Fruit fly (Drosophila melanogaster) whole organism, embryonic: Measurements from ENCODE around the gene CG15332.

Source experiments
- Atf3 ChIP-seq: fragments of 200-800 bp; sonication (Bioruptor generic); optimal IDR thresholded peaks from 3 replicates; lab custom pipeline; 2016; ENCODE audit warnings: missing biosample characterization, missing genetic modification characterization
- Blimp-1 ChIP-seq: fragments of 200-800 bp; sonication (Bioruptor generic); optimal IDR thresholded peaks from 3 replicates; lab custom pipeline; 2018; ENCODE audit warnings: missing biosample characterization, missing genetic modification characterization, mild to moderate bottlenecking, moderate library complexity, missing genetic modification reagents
- CG10431 ChIP-seq: fragments of 200-800 bp; sonication (Bioruptor generic); optimal IDR thresholded peaks from 3 replicates; lab custom pipeline; 2018; ENCODE audit warnings: missing biosample characterization, mild to moderate bottlenecking, missing genetic modification characterization
- CG12104 ChIP-seq: fragments of 200-800 bp; sonication (Bioruptor generic); optimal IDR thresholded peaks from 3 replicates; lab custom pipeline; 2016; ENCODE audit warnings: missing biosample characterization, missing genetic modification characterization
- CG12769 ChIP-seq: fragments of 200-800 bp; sonication (Bioruptor generic); optimal IDR thresholded peaks from 2 replicates; lab custom pipeline; 2019; ENCODE audit warnings: missing biosample characterization, mild to moderate bottlenecking, missing genetic modification characterization, moderate library complexity
- CG13287 ChIP-seq: fragments of 200-800 bp; sonication (Bioruptor generic); IDR thresholded peaks from 2 replicates; pipeline ENCODE4 v1.3.6; 2022; ENCODE audit warnings: missing biosample characterization, missing genetic modification characterization; ENCODE audit not compliant: partially characterized antibody
- CG13424 ChIP-seq: fragments of 200-800 bp; sonication (Bioruptor generic); optimal IDR thresholded peaks from 2 replicates; lab custom pipeline; 2019; ENCODE audit warnings: missing biosample characterization, mild to moderate bottlenecking, missing genetic modification characterization, moderate library complexity
- CG15269 ChIP-seq: fragments of 200-800 bp; sonication (Bioruptor generic); optimal IDR thresholded peaks from 2 replicates; lab custom pipeline; 2018; ENCODE audit warnings: missing biosample characterization, mild to moderate bottlenecking, missing genetic modification characterization, moderate library complexity
- CG15601 ChIP-seq: fragments of 200-800 bp; sonication (Bioruptor generic); optimal IDR thresholded peaks from 3 replicates; lab custom pipeline; 2019; ENCODE audit warnings: missing biosample characterization, mild to moderate bottlenecking, missing genetic modification characterization, moderate library complexity
- CG17186 ChIP-seq: fragments of 200-800 bp; sonication (Bioruptor generic); optimal IDR thresholded peaks from 3 replicates; lab custom pipeline; 2017; ENCODE audit warnings: missing biosample characterization, missing genetic modification reagents, missing genetic modification characterization
- CG17361 ChIP-seq: fragments of 200-800 bp; sonication (Bioruptor generic); IDR thresholded peaks from 3 replicates; pipeline ENCODE4 v1.3.6; 2022; ENCODE audit warnings: missing biosample characterization, missing genetic modification characterization
- CG17912 ChIP-seq: fragments of 200-800 bp; sonication (Bioruptor generic); optimal IDR thresholded peaks from 2 replicates; lab custom pipeline; 2018; ENCODE audit warnings: missing biosample characterization, mild to moderate bottlenecking, missing genetic modification characterization
- CG18262 ChIP-seq: fragments of 200-800 bp; optimal IDR thresholded peaks from 3 replicates; lab custom pipeline; 2019; ENCODE audit warnings: missing biosample characterization, mild to moderate bottlenecking, missing genetic modification characterization, moderate library complexity
- CG18599 ChIP-seq: fragments of 200-800 bp; sonication (Bioruptor generic); optimal IDR thresholded peaks from 3 replicates; lab custom pipeline; 2017; ENCODE audit warnings: missing biosample characterization, missing genetic modification characterization, mild to moderate bottlenecking, moderate library complexity, missing genetic modification reagents
- CG2712 ChIP-seq: fragments of 200-800 bp; optimal IDR thresholded peaks from 3 replicates; lab custom pipeline; 2019; ENCODE audit warnings: missing biosample characterization, mild to moderate bottlenecking, missing genetic modification characterization, moderate library complexity
- CG30403 ChIP-seq: fragments of 200-800 bp; sonication (Bioruptor generic); optimal IDR thresholded peaks from 3 replicates; lab custom pipeline; 2016; ENCODE audit warnings: missing biosample characterization, missing genetic modification characterization
- CG7372 ChIP-seq: fragments of 200-800 bp; sonication (Bioruptor generic); IDR thresholded peaks from 2 replicates; pipeline ENCODE4 v1.3.6; 2022; ENCODE audit warnings: missing biosample characterization, missing genetic modification characterization
- CG7839 ChIP-seq: fragments of 200-800 bp; sonication (Bioruptor generic); optimal IDR thresholded peaks from 3 replicates; lab custom pipeline; 2018; ENCODE audit warnings: missing biosample characterization, mild to moderate bottlenecking, missing genetic modification characterization, moderate library complexity
- CG8290 ChIP-seq, 3 experiments: fragments of 200-800 bp; sonication (Bioruptor generic); optimal IDR thresholded peaks; 2 replicates each; lab custom pipeline; 2016 to 2019; ENCODE audit warnings: missing biosample characterization in 3 of 3, missing genetic modification characterization in 3 of 3, mild to moderate bottlenecking in 2 of 3, moderate library complexity in 1 of 3
- CG8924 ChIP-seq: fragments of 200-800 bp; optimal IDR thresholded peaks from 3 replicates; lab custom pipeline; 2019; ENCODE audit warnings: missing biosample characterization, mild to moderate bottlenecking, missing genetic modification characterization, moderate library complexity
- CTCF ChIP-seq: fragments of 200-800 bp; sonication (Bioruptor generic); optimal IDR thresholded peaks from 2 replicates; lab custom pipeline; 2017; ENCODE audit warnings: missing biosample characterization, mild to moderate bottlenecking, missing genetic modification characterization, moderate library complexity
- Dbx ChIP-seq: fragments of 200-800 bp; sonication (Bioruptor generic); IDR thresholded peaks from 3 replicates; pipeline ENCODE4 v1.3.6; 2022; ENCODE audit warnings: missing biosample characterization, missing genetic modification characterization
- Dll ChIP-seq: fragments of 200-800 bp; sonication (Bioruptor generic); IDR thresholded peaks from 4 replicates; pipeline ENCODE4 v1.3.6; 2022; ENCODE audit warnings: missing biosample characterization, missing genetic modification characterization; ENCODE audit not compliant: partially characterized antibody
- Doc3 ChIP-seq: fragments of 200-800 bp; sonication (Bioruptor generic); IDR thresholded peaks from 3 replicates; pipeline ENCODE4 v1.3.6; 2022; ENCODE audit warnings: missing biosample characterization, missing genetic modification characterization; ENCODE audit not compliant: partially characterized antibody
- Ets65A ChIP-seq: fragments of 200-800 bp; sonication (Bioruptor generic); peaks from one replicate; lab custom pipeline; 2016; ENCODE audit warnings: missing biosample characterization, missing genetic modification characterization
- Gsc ChIP-seq: fragments of 200-800 bp; sonication (Bioruptor generic); IDR thresholded peaks from 2 replicates; pipeline ENCODE4 v1.3.6; 2022; ENCODE audit warnings: missing biosample characterization, missing genetic modification characterization
- HLHmδ ChIP-seq: fragments of 200-800 bp; sonication (Bioruptor generic); optimal IDR thresholded peaks from 2 replicates; lab custom pipeline; 2018; ENCODE audit warnings: missing biosample characterization, mild to moderate bottlenecking, missing genetic modification characterization, moderate library complexity
- Hmr ChIP-seq: fragments of 200-800 bp; sonication (Bioruptor generic); optimal IDR thresholded peaks from 3 replicates; lab custom pipeline; 2017; ENCODE audit warnings: mild to moderate bottlenecking, missing biosample characterization, missing genetic modification reagents, missing genetic modification characterization
- Lpt ChIP-seq: fragments of >200 bp; optimal IDR thresholded peaks from 2 replicates; lab custom pipeline; 2018; ENCODE audit warnings: missing biosample characterization, missing genetic modification characterization
- PHDP ChIP-seq: fragments of 200-800 bp; sonication (Bioruptor generic); optimal IDR thresholded peaks from 3 replicates; lab custom pipeline; 2018; ENCODE audit warnings: missing biosample characterization, mild to moderate bottlenecking, missing genetic modification characterization, moderate library complexity
- Pdp1 ChIP-seq, 2 experiments: fragments of 200-800 bp; sonication (Bioruptor generic); optimal IDR thresholded peaks; 3 replicates each; lab custom pipeline; 2016; ENCODE audit warnings: missing biosample characterization in 2 of 2, missing genetic modification characterization in 2 of 2, mild to moderate bottlenecking in 1 of 2, moderate library complexity in 1 of 2
- Rx ChIP-seq: fragments of 200-800 bp; sonication (Bioruptor generic); IDR thresholded peaks from 2 replicates; pipeline ENCODE4 v1.3.6; 2022; ENCODE audit warnings: missing biosample characterization, missing genetic modification characterization
- Scr ChIP-seq: fragments of 200-800 bp; sonication (Bioruptor generic); IDR thresholded peaks from 2 replicates; pipeline ENCODE4 v1.3.6; 2022; ENCODE audit warnings: missing biosample characterization, missing genetic modification characterization; ENCODE audit not compliant: partially characterized antibody
- aop ChIP-seq: fragments of 200-800 bp; sonication (Bioruptor generic); IDR thresholded peaks from 2 replicates; pipeline ENCODE4 v1.3.6; 2022; ENCODE audit warnings: missing biosample characterization, missing genetic modification characterization
- bsh ChIP-seq, 2 experiments: fragments of 200-800 bp; sonication (Bioruptor generic); optimal IDR thresholded peaks; 2 replicates each; lab custom pipeline; 2017 to 2018; ENCODE audit warnings: mild to moderate bottlenecking in 2 of 2, missing biosample characterization in 2 of 2, missing genetic modification characterization in 2 of 2, moderate library complexity in 1 of 2
- chif ChIP-seq, 2 experiments: fragments of 200-800 bp; sonication (Bioruptor generic); optimal IDR thresholded peaks; 3 replicates each; lab custom pipeline; 2016; ENCODE audit warnings: missing biosample characterization in 2 of 2, missing genetic modification characterization in 2 of 2
- chn ChIP-seq: fragments of 200-800 bp; sonication (Bioruptor generic); optimal IDR thresholded peaks from 2 replicates; lab custom pipeline; 2016; ENCODE audit warnings: missing biosample characterization, missing genetic modification characterization
- da ChIP-seq: fragments of 200-800 bp; sonication (Bioruptor generic); optimal IDR thresholded peaks from 2 replicates; lab custom pipeline; 2016; ENCODE audit warnings: missing biosample characterization, missing genetic modification characterization
- dysf ChIP-seq: fragments of 200-800 bp; sonication (Bioruptor generic); IDR thresholded peaks from 3 replicates; pipeline ENCODE4 v1.3.6; 2022; ENCODE audit warnings: missing biosample characterization, missing genetic modification characterization
- fd96Cb ChIP-seq: fragments of 200-800 bp; sonication (Bioruptor generic); optimal IDR thresholded peaks from 2 replicates; lab custom pipeline; 2018; ENCODE audit warnings: missing biosample characterization, mild to moderate bottlenecking, missing genetic modification characterization, moderate library complexity
- gt ChIP-seq: fragments of 200-800 bp; sonication (Bioruptor generic); IDR thresholded peaks from 2 replicates; pipeline ENCODE4 v1.3.6; 2022; ENCODE audit warnings: missing biosample characterization, missing genetic modification characterization
- jigr1 ChIP-seq: fragments of 200-800 bp; sonication (Bioruptor generic); IDR thresholded peaks from 3 replicates; pipeline ENCODE4 v1.3.6; 2022; ENCODE audit warnings: missing biosample characterization, missing genetic modification characterization
- maf-S ChIP-seq: fragments of 200-800 bp; sonication (Bioruptor generic); optimal IDR thresholded peaks from 2 replicates; lab custom pipeline; 2016; ENCODE audit warnings: missing biosample characterization, missing genetic modification characterization
- nom ChIP-seq: fragments of 200-800 bp; sonication (Bioruptor generic); optimal IDR thresholded peaks from 2 replicates; lab custom pipeline; 2017; ENCODE audit warnings: missing biosample characterization, missing genetic modification characterization, mild to moderate bottlenecking, moderate library complexity, missing genetic modification reagents
- onecut ChIP-seq: fragments of 200-800 bp; sonication (Bioruptor generic); IDR thresholded peaks from 2 replicates; pipeline ENCODE4 v1.3.6; 2022; ENCODE audit warnings: missing biosample characterization, missing genetic modification characterization
- p53 ChIP-seq: fragments of 200-800 bp; sonication (Bioruptor generic); optimal IDR thresholded peaks from 2 replicates; lab custom pipeline; 2016; ENCODE audit warnings: missing biosample characterization, missing genetic modification characterization
- pnt ChIP-seq: fragments of 200-800 bp; sonication (Bioruptor generic); optimal IDR thresholded peaks from 3 replicates; lab custom pipeline; 2016; ENCODE audit warnings: missing biosample characterization, missing genetic modification characterization
- sisA ChIP-seq: fragments of 200-800 bp; sonication (Bioruptor generic); IDR thresholded peaks from 2 replicates; pipeline ENCODE4 v1.3.6; 2022; ENCODE audit warnings: missing biosample characterization, missing genetic modification characterization
- z ChIP-seq: fragments of 200-800 bp; sonication (Bioruptor generic); IDR thresholded peaks from 3 replicates; pipeline ENCODE4 v1.3.6; 2022; ENCODE audit warnings: missing biosample characterization, missing genetic modification characterization

The CG15332 gene

dm6 chrX:7980786-7981185, 25.0 kb upstream of the CG15332 start:
- TF ChIP-seq Ets65A (GFP tag; lab: Kevin White, UChicago) = peak; percentile 38
- peak; percentile 95 for TF ChIP-seq nom (GFP tag; lab: Kevin White, UChicago)
- no peak for TF ChIP-seq CG17912 (GFP tag; lab: Kevin White, UChicago)
- no peak for TF ChIP-seq CG18599 (GFP tag; lab: Kevin White, UChicago)
- TF ChIP-seq bsh (GFP tag; optimal IDR thresholded peaks at IDR 0.05; lab: Kevin White, UChicago) = peak in 1 of 2 experiments; percentile 39

- TF ChIP-seq CG7372 (GFP tag; lab: Robert Waterston, UW) (no peak), onecut (GFP tag; lab: Robert Waterston, UW) (no peak), Gsc (GFP tag; lab: Robert Waterston, UW) (no peak), CG10431 (GFP tag; lab: Kevin White, UChicago) (no peak), aop (GFP tag; lab: Robert Waterston, UW) (no peak), CG8924 (tag; lab: Kevin White, UChicago) (no peak), gt (GFP tag; lab: Robert Waterston, UW) (no peak), Hmr (GFP tag; lab: Kevin White, UChicago) (no peak), CG17186 (GFP tag; lab: Kevin White, UChicago) (no peak), HLHmδ (no peak), CG17361 (GFP tag; lab: Robert Waterston, UW) (no peak), Doc3 (GFP tag; lab: Robert Waterston, UW) (no peak), CG7839 (no peak), z (GFP tag; lab: Robert Waterston, UW) (no peak), p53 (GFP tag; lab: Kevin White, UChicago) (no peak), CG15269 (tag; lab: Kevin White, UChicago) (no peak), pnt (GFP tag; lab: Kevin White, UChicago) (no peak), da (GFP tag; lab: Kevin White, UChicago) (no peak)
Measured at dm6 chrX:7979202-7979601, 23.4 kb upstream of the CG15332 start.

dm6 chrX:7978027-7978426, 22.2 kb upstream of the CG15332 start:
- TF ChIP-seq z (GFP tag; lab: Robert Waterston, UW) (no peak), CG18262 (tag; lab: Kevin White, UChicago) (peak; percentile 50), dysf (GFP tag; lab: Robert Waterston, UW) (no peak), CG12104 (GFP tag; lab: Kevin White, UChicago) (no peak), CG2712 (tag; lab: Kevin White, UChicago) (peak; percentile 42), chn (GFP tag; lab: Kevin White, UChicago) (no peak), Dll (no peak), Scr (GFP tag; lab: Robert Waterston, UW) (no peak), CG15601 (no peak), CG12769 (no peak), CTCF (GFP tag; lab: Kevin White, UChicago) (no peak), jigr1 (no peak), fd96Cb (tag; lab: Kevin White, UChicago) (peak; percentile 7), Atf3 (GFP tag; lab: Kevin White, UChicago) (no peak), CG30403 (GFP tag; lab: Kevin White, UChicago) (peak; percentile 18), CG13424 (tag; lab: Kevin White, UChicago) (peak; percentile 9), Blimp-1 (GFP tag; lab: Kevin White, UChicago) (peak; percentile 30), maf-S (GFP tag; lab: Kevin White, UChicago) (no peak), CG8290 (GFP tag; optimal IDR thresholded peaks at IDR 0.05; lab: Kevin White, UChicago) (no peak), CG8290 (tag; optimal IDR thresholded peaks at IDR 0.05; lab: Kevin White, UChicago) (no peak), CG13287 (GFP tag; lab: Robert Waterston, UW) (no peak), chif (GFP tag; optimal IDR thresholded peaks at IDR 0.05; lab: Kevin White, UChicago) (no peak), sisA (GFP tag; lab: Robert Waterston, UW) (no peak), Pdp1 (GFP tag; optimal IDR thresholded peaks at IDR 0.05; lab: Kevin White, UChicago) (peak in 1 of 2 experiments; percentile 81), Dbx (GFP tag; lab: Robert Waterston, UW) (no peak), Rx (GFP tag; lab: Robert Waterston, UW) (no peak), Lpt (GFP tag; lab: Kevin White, UChicago) (no peak), PHDP (tag; lab: Kevin White, UChicago) (peak; percentile 4)
